Worm (Caenorhabditis elegans) whole organism, mixed stage, embryonic: Measurements from ENCODE around the gene ZK1127.5.

Experiments
- M03D4.4 ChIP-seq: sonication (generic microtip); optimal IDR thresholded peaks from 2 replicates; lab custom pipeline; 2017; ENCODE audit warnings: mild to moderate bottlenecking, missing genetic modification characterization, missing compliant biosample characterization
- bed-3 ChIP-seq: fragments of 200-800 bp; sonication (Bioruptor generic); optimal IDR thresholded peaks from 3 replicates; lab custom pipeline; 2018; ENCODE audit warnings: mild to moderate bottlenecking, missing genetic modification characterization, moderate library complexity, missing compliant biosample characterization
- blmp-1 ChIP-seq: fragments of 150-350 bp; optimal IDR thresholded peaks from 2 replicates; lab custom pipeline; 2014; ENCODE audit warnings: missing biosample characterization, missing genetic modification characterization
- ceh-39 ChIP-seq: fragments of 150-350 bp; optimal IDR thresholded peaks from 2 replicates; lab custom pipeline; 2014; ENCODE audit warnings: missing biosample characterization, missing genetic modification characterization
- ceh-43 ChIP-seq: fragments of 200-800 bp; sonication (Bioruptor generic); optimal IDR thresholded peaks from 2 replicates; lab custom pipeline; 2018; ENCODE audit warnings: mild to moderate bottlenecking, missing genetic modification characterization, moderate library complexity, missing compliant biosample characterization
- ceh-83 ChIP-seq: fragments of 200-800 bp; sonication (Bioruptor generic); optimal IDR thresholded peaks from 2 replicates; lab custom pipeline; 2018; ENCODE audit warnings: mild to moderate bottlenecking, missing genetic modification characterization, missing compliant biosample characterization
- ces-1 ChIP-seq: fragments of 150-350 bp; optimal IDR thresholded peaks from 2 replicates; lab custom pipeline; 2014; ENCODE audit warnings: missing biosample characterization, missing genetic modification reagents, missing genetic modification characterization
- cnd-1 ChIP-seq: fragments of 200-800 bp; sonication (Bioruptor generic); optimal IDR thresholded peaks from 2 replicates; lab custom pipeline; 2018; ENCODE audit warnings: mild to moderate bottlenecking, missing genetic modification characterization, missing compliant biosample characterization
- drap-1 ChIP-seq: fragments of 200-800 bp; sonication (Bioruptor generic); optimal IDR thresholded peaks from 3 replicates; lab custom pipeline; 2018; ENCODE audit warnings: mild to moderate bottlenecking, missing genetic modification characterization, missing compliant biosample characterization
- elt-1 ChIP-seq: sonication (generic microtip); optimal IDR thresholded peaks from 2 replicates; lab custom pipeline; 2017; ENCODE audit warnings: missing genetic modification characterization, mild to moderate bottlenecking, missing compliant biosample characterization, antibody characterized with exemption, moderate library complexity, borderline replicate concordance; ENCODE audit not compliant: insufficient read depth
- flh-1 ChIP-seq: fragments of 200-800 bp; sonication (Bioruptor generic); optimal IDR thresholded peaks from 2 replicates; lab custom pipeline; 2018; ENCODE audit warnings: mild to moderate bottlenecking, missing genetic modification characterization, moderate library complexity, missing compliant biosample characterization
- ham-2 ChIP-seq: fragments of 200-800 bp; sonication (Bioruptor generic); optimal IDR thresholded peaks from 2 replicates; lab custom pipeline; 2018; ENCODE audit warnings: mild to moderate bottlenecking, missing genetic modification characterization, missing compliant biosample characterization
- hlh-1 ChIP-seq: fragments of 150-350 bp; optimal IDR thresholded peaks from 2 replicates; lab custom pipeline; 2014; ENCODE audit warnings: missing biosample characterization, missing genetic modification reagents, missing genetic modification characterization
- lin-13 ChIP-seq: fragments of 150-350 bp; optimal IDR thresholded peaks from 2 replicates; lab custom pipeline; 2014; ENCODE audit warnings: missing biosample characterization, missing genetic modification characterization
- lsy-2 ChIP-seq: fragments of 150-350 bp; optimal IDR thresholded peaks from 2 replicates; lab custom pipeline; 2014; ENCODE audit warnings: missing biosample characterization, missing genetic modification characterization
- mab-5 ChIP-seq: fragments of 150-350 bp; optimal IDR thresholded peaks from 2 replicates; lab custom pipeline; 2014; ENCODE audit warnings: missing biosample characterization, missing genetic modification characterization
- mep-1 ChIP-seq: fragments of 150-350 bp; optimal IDR thresholded peaks from 2 replicates; lab custom pipeline; 2017; ENCODE audit warnings: missing biosample characterization, missing genetic modification reagents, missing genetic modification characterization, inconsistent platforms
- mls-2 ChIP-seq: sonication (generic microtip); optimal IDR thresholded peaks from 2 replicates; lab custom pipeline; 2016; ENCODE audit warnings: mild to moderate bottlenecking, missing genetic modification characterization, moderate library complexity, missing compliant biosample characterization
- nhr-12 ChIP-seq: fragments of 150-350 bp; optimal IDR thresholded peaks from 2 replicates; lab custom pipeline; 2014; ENCODE audit warnings: missing biosample characterization, missing genetic modification characterization
- nhr-237 ChIP-seq: fragments of 150-350 bp; optimal IDR thresholded peaks from 2 replicates; lab custom pipeline; 2014; ENCODE audit warnings: missing biosample characterization, missing genetic modification characterization
- nhr-28 ChIP-seq: fragments of 150-350 bp; optimal IDR thresholded peaks from 2 replicates; lab custom pipeline; 2014; ENCODE audit warnings: missing biosample characterization, missing genetic modification characterization
- nhr-76 ChIP-seq: sonication (generic microtip); optimal IDR thresholded peaks from 2 replicates; lab custom pipeline; 2017; ENCODE audit warnings: missing biosample characterization, missing genetic modification characterization
- pha-4 ChIP-seq: fragments of 150-350 bp; optimal IDR thresholded peaks from 2 replicates; lab custom pipeline; 2018; ENCODE audit warnings: missing biosample characterization, missing genetic modification reagents, missing genetic modification characterization
- sem-2 ChIP-seq: fragments of 200-800 bp; sonication (Bioruptor generic); optimal IDR thresholded peaks from 2 replicates; lab custom pipeline; 2018; ENCODE audit warnings: mild to moderate bottlenecking, missing genetic modification characterization, missing compliant biosample characterization
- snpc-4 ChIP-seq: fragments of 150-350 bp; optimal IDR thresholded peaks from 2 replicates; lab custom pipeline; 2014; ENCODE audit warnings: missing biosample characterization, missing genetic modification characterization
- sptf-1 ChIP-seq: sonication (generic microtip); optimal IDR thresholded peaks from 2 replicates; lab custom pipeline; 2017; ENCODE audit warnings: mild to moderate bottlenecking, missing genetic modification characterization, moderate library complexity, missing compliant biosample characterization
- tbx-8 ChIP-seq: fragments of 200-800 bp; sonication (Bioruptor generic); optimal IDR thresholded peaks from 2 replicates; lab custom pipeline; 2018; ENCODE audit warnings: mild to moderate bottlenecking, missing genetic modification characterization, moderate library complexity, missing compliant biosample characterization
- unc-120 ChIP-seq: sonication (generic microtip); optimal IDR thresholded peaks from 2 replicates; lab custom pipeline; 2017; ENCODE audit warnings: missing genetic modification characterization, missing compliant biosample characterization; ENCODE audit not compliant: poor library complexity, severe bottlenecking
- unc-39 ChIP-seq: fragments of 150-350 bp; optimal IDR thresholded peaks from 2 replicates; lab custom pipeline; 2014; ENCODE audit warnings: missing biosample characterization, missing genetic modification characterization
- unc-62 ChIP-seq: fragments of 150-350 bp; optimal IDR thresholded peaks from 2 replicates; lab custom pipeline; 2014; ENCODE audit warnings: missing biosample characterization, missing genetic modification reagents, missing genetic modification characterization
- zip-8 ChIP-seq: fragments of 150-350 bp; optimal IDR thresholded peaks from 2 replicates; lab custom pipeline; 2014; ENCODE audit warnings: missing biosample characterization, missing genetic modification characterization
- ztf-11 ChIP-seq: fragments of 150-350 bp; optimal IDR thresholded peaks from 2 replicates; lab custom pipeline; 2014; ENCODE audit warnings: missing biosample characterization, missing genetic modification characterization

Gene ZK1127.5

ce11 chrII:7060791-7061190, 10.3 kb downstream of the ZK1127.5 start:
- TF ChIP-seq ceh-43 (no peak), unc-62 (GFP tag; lab: Kevin White, UChicago) (no peak), bed-3 (GFP tag; lab: Kevin White, UChicago) (no peak), mls-2 (tag; lab: Kevin White, UChicago) (no peak), sem-2 (no peak), drap-1 (GFP tag; lab: Kevin White, UChicago) (no peak), sptf-1 (tag; lab: Kevin White, UChicago) (no peak), cnd-1 (tag; lab: Kevin White, UChicago) (no peak), unc-39 (tag; lab: Kevin White, UChicago) (no peak), hlh-1 (no peak), lsy-2 (no peak), ceh-39 (no peak), lin-13 (tag; lab: Kevin White, UChicago) (no peak), ham-2 (GFP tag; lab: Kevin White, UChicago) (no peak), ces-1 (no peak), mab-5 (tag; lab: Kevin White, UChicago) (no peak), nhr-12 (tag; lab: Kevin White, UChicago) (no peak), M03D4.4 (tag; lab: Kevin White, UChicago) (no peak), ztf-11 (tag; lab: Kevin White, UChicago) (no peak)

ce11 chrII:7061730-7062129, 11.3 kb downstream of the ZK1127.5 start, which contains the start of gene acs-6:
acs-6 (plus strand) TSS chrII:7062030.
- TF ChIP-seq ceh-83 (GFP tag; lab: Kevin White, UChicago) = no peak
- no peak for TF ChIP-seq zip-8
- TF ChIP-seq snpc-4 (tag; lab: Kevin White, UChicago) = no peak
- no peak for TF ChIP-seq bed-3 (GFP tag; lab: Kevin White, UChicago)
- TF ChIP-seq, all 35 proteins: peak for 0

ce11 chrII:7065391-7065790, 14.9 kb downstream of the ZK1127.5 start, which contains the start of gene nos-2:
nos-2 (plus strand) TSS chrII:7065618.
- TF ChIP-seq pha-4 (tag; lab: Kevin White, UChicago) (no peak), zip-8 (no peak), nhr-237 (tag; lab: Kevin White, UChicago) (no peak), blmp-1 (tag; lab: Kevin White, UChicago) (no peak), mep-1 (tag; lab: Kevin White, UChicago) (no peak), mab-5 (tag; lab: Kevin White, UChicago) (no peak), elt-1 (no peak), ces-1 (no peak), lsy-2 (no peak), sptf-1 (tag; lab: Kevin White, UChicago) (no peak), mls-2 (tag; lab: Kevin White, UChicago) (no peak), drap-1 (GFP tag; lab: Kevin White, UChicago) (no peak), flh-1 (GFP tag; lab: Kevin White, UChicago) (no peak)

ce11 chrII:7069866-7070265, 19.4 kb downstream of the ZK1127.5 start, which contains the start of gene him-14:
him-14 (minus strand) TSS chrII:7069966.
- no peak for TF ChIP-seq nhr-12 (tag; lab: Kevin White, UChicago)
- TF ChIP-seq nhr-28 = no peak
- no peak for TF ChIP-seq lsy-2
- TF ChIP-seq drap-1 (GFP tag; lab: Kevin White, UChicago) = no peak
- TF ChIP-seq snpc-4 (tag; lab: Kevin White, UChicago) = no peak
- TF ChIP-seq blmp-1 (tag; lab: Kevin White, UChicago) = no peak
- TF ChIP-seq ceh-83 (GFP tag; lab: Kevin White, UChicago) = no peak
- TF ChIP-seq sem-2 = no peak
- no peak for TF ChIP-seq ham-2 (GFP tag; lab: Kevin White, UChicago)
- no peak for TF ChIP-seq ces-1
- TF ChIP-seq elt-1 = no peak

- TF ChIP-seq tbx-8 (GFP tag; lab: Kevin White, UChicago) (no peak), sptf-1 (tag; lab: Kevin White, UChicago) (no peak), unc-120 (no peak), ceh-43 (no peak), nhr-76 (no peak), zip-8 (no peak), nhr-237 (tag; lab: Kevin White, UChicago) (no peak), cnd-1 (tag; lab: Kevin White, UChicago) (no peak), M03D4.4 (tag; lab: Kevin White, UChicago) (no peak), ztf-11 (tag; lab: Kevin White, UChicago) (no peak), lsy-2 (no peak), unc-62 (GFP tag; lab: Kevin White, UChicago) (no peak), elt-1 (no peak), flh-1 (GFP tag; lab: Kevin White, UChicago) (no peak), snpc-4 (tag; lab: Kevin White, UChicago) (no peak), nhr-12 (tag; lab: Kevin White, UChicago) (no peak), lin-13 (tag; lab: Kevin White, UChicago) (no peak)
- TF ChIP-seq, all 35 proteins: peak for 0
These were observed 20.0 kb downstream of the ZK1127.5 start for ce11 chrII:7070434-7070833.
